Worm (Caenorhabditis elegans): ENCODE measurements around the gene kin-26.
A peak's percentile ranks its signal among the peaks of the same experiment; 100 is the strongest.

DNA sequence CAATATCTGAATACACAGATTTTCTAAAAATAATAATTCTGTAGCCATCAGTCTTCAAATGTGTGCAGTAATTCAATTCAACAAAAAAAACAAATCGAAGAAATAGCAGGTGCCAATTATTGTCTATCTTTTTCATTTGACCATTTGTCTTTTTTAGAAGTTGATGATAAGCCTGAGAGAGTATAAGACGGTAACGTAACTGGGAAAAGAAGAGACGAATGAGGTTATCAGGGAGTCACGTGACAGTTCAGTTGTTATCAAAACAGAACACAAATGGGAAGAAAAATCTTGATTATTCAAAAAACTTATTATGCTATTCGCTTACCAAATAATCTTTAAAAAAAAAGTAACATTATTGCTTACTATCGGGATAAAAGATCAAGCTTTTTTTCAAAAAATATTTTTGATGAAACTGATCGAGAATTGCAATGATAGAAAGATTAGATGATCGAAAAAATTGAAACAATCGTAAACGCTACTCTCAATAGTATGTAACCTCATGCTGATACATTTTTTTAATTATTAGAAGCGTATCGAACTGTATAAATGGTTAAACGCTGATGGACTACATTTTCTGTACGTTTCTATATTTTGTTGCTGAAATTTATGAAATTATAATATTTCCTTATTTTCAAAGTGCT, 33.2 kb downstream of the kin-26 start:
- no peak for TF ChIP-seq nhr-21 (tag; optimal IDR thresholded peaks at IDR 0.05)
- TF ChIP-seq elt-3 (tag; optimal IDR thresholded peaks at IDR 0.05): no peak
- TF ChIP-seq aly-2 (tag; optimal IDR thresholded peaks at IDR 0.05): no peak
- TF ChIP-seq ztf-11 (tag; optimal IDR thresholded peaks at IDR 0.05): no peak
- TF ChIP-seq unc-62 (GFP tag; optimal IDR thresholded peaks at IDR 0.05): no peak
- TF ChIP-seq fos-1 (tag; optimal IDR thresholded peaks at IDR 0.05): peak; percentile 67
- TF ChIP-seq snpc-4 (tag; optimal IDR thresholded peaks at IDR 0.05): no peak
- no peak for TF ChIP-seq lin-11 (tag; optimal IDR thresholded peaks at IDR 0.05)
